Worm (Caenorhabditis elegans) whole organism, late embryonic: ENCODE data around the gene anoh-1.

Source experiments
- T23F11.4 ChIP-seq: fragments of 200-800 bp; sonication (Bioruptor generic); optimal IDR thresholded peaks from 2 replicates; lab custom pipeline; 2018; ENCODE audit warnings: mild to moderate bottlenecking, missing genetic modification characterization, missing compliant biosample characterization
- ets-4 ChIP-seq: sonication (generic microtip); optimal IDR thresholded peaks from 2 replicates; lab custom pipeline; 2016; ENCODE audit warnings: missing genetic modification characterization, missing compliant biosample characterization
- fax-1 ChIP-seq: sonication (generic microtip); optimal IDR thresholded peaks from 2 replicates; lab custom pipeline; 2016; ENCODE audit warnings: missing genotype, missing genetic modification characterization, missing compliant biosample characterization
- fkh-10 ChIP-seq: fragments of 150-350 bp; optimal IDR thresholded peaks from 2 replicates; lab custom pipeline; 2014; ENCODE audit warnings: missing biosample characterization, missing genetic modification reagents, missing genetic modification characterization
- lin-11 ChIP-seq: fragments of 200-800 bp; sonication (Bioruptor generic); optimal IDR thresholded peaks from 2 replicates; lab custom pipeline; 2018; ENCODE audit warnings: mild to moderate bottlenecking, missing genetic modification characterization, missing compliant biosample characterization
- pqm-1 ChIP-seq: sonication (generic microtip); optimal IDR thresholded peaks from 2 replicates; lab custom pipeline; 2016; ENCODE audit warnings: missing genetic modification characterization, missing compliant biosample characterization
- sox-2 ChIP-seq: fragments of 200-800 bp; sonication (Bioruptor generic); IDR thresholded peaks from 2 replicates; pipeline ENCODE4 v1.3.6; 2022; ENCODE audit warnings: missing genetic modification reagents, missing genetic modification characterization, missing compliant biosample characterization
- syd-9 ChIP-seq: sonication (generic microtip); optimal IDR thresholded peaks from 2 replicates; lab custom pipeline; 2016; ENCODE audit warnings: mild to moderate bottlenecking, missing genetic modification characterization, moderate library complexity, missing compliant biosample characterization
- tbx-2 ChIP-seq: sonication (generic microtip); optimal IDR thresholded peaks from 2 replicates; lab custom pipeline; 2016; ENCODE audit warnings: missing genetic modification characterization, missing compliant biosample characterization

- no peak for TF ChIP-seq ets-4 (tag; lab: Kevin White, UChicago)
- TF ChIP-seq pqm-1 (tag; lab: Kevin White, UChicago) = no peak
- TF ChIP-seq fkh-10 = no peak
- no peak for TF ChIP-seq sox-2 (GFP tag; lab: Robert Waterston, UW)
- TF ChIP-seq syd-9 = no peak
- TF ChIP-seq T23F11.4 (GFP tag; lab: Kevin White, UChicago) = no peak
- no peak for TF ChIP-seq fax-1 (tag; lab: Kevin White, UChicago)
- no peak for TF ChIP-seq tbx-2 (tag; lab: Kevin White, UChicago)
- no peak for TF ChIP-seq lin-11 (tag; lab: Kevin White, UChicago)
Measured at ce11 chrIII:13260344-13260743, 14.0 kb downstream of the anoh-1 start.
